Worm (Caenorhabditis elegans) whole organism, L1 larva: ENCODE measurements around the gene Y6G8.15.

Experiments used
- aly-2 ChIP-seq: fragments of 150-350 bp; optimal IDR thresholded peaks from 2 replicates; lab custom pipeline; 2014; ENCODE audit warnings: missing biosample characterization, missing genetic modification characterization
- mep-1 ChIP-seq: fragments of 150-350 bp; optimal IDR thresholded peaks from 2 replicates; lab custom pipeline; 2014; ENCODE audit warnings: missing biosample characterization, missing genetic modification characterization
- snpc-4 ChIP-seq: fragments of 150-350 bp; optimal IDR thresholded peaks from 2 replicates; lab custom pipeline; 2014; ENCODE audit warnings: missing biosample characterization, missing genetic modification characterization

DNA sequence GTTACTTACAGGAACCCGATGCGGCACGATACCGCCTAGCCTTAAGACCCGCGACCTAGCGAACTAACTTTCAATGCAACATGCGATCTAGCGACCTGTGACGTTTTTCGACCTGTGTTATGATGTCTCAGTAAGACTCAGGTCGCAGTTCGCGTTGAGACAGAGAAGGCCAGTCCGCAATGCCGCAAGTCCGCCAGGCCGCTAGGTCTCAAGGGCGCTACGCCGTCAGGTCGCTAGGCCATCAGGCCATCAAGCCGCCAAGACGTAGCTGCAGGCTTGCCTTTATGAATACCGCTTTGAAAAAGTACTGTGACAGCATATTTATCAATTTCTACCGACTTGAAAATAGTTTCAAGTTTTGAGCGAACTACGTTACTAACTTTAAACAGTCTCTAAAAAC, 14.7 kb downstream of the Y6G8.15 start:
- TF ChIP-seq snpc-4 (tag; lab: Kevin White, UChicago) (no peak), aly-2 (tag; lab: Kevin White, UChicago) (no peak), mep-1 (tag; lab: Kevin White, UChicago) (no peak)
